Worm (Caenorhabditis elegans) whole organism, L4 larva: ENCODE data around the gene tebp-1.
"Not testable (repeated sequence)": the region's sequence is repeated elsewhere in the genome, so short reads cannot be mapped to it uniquely, and the experiment has no call there.

Source experiments
- F10B5.3 ChIP-seq: sonication (generic microtip); optimal IDR thresholded peaks from 2 replicates; lab custom pipeline; 2016; ENCODE audit warnings: mild to moderate bottlenecking, missing genetic modification characterization, missing compliant biosample characterization
- R02D3.7 ChIP-seq: fragments of 150-350 bp; sonication (generic microtip); optimal IDR thresholded peaks from 3 replicates; lab custom pipeline; 2014; ENCODE audit warnings: missing biosample characterization, missing genetic modification characterization
- Y105C5A.15 ChIP-seq: fragments of 200-800 bp; sonication (Bioruptor generic); IDR thresholded peaks from 2 replicates; pipeline ENCODE4 v1.3.6; 2022; ENCODE audit warnings: missing genetic modification characterization, missing compliant biosample characterization
- Y48G9A.11 ChIP-seq: fragments of 200-800 bp; sonication (Bioruptor generic); IDR thresholded peaks from 2 replicates; pipeline ENCODE4 v1.3.6; 2022; ENCODE audit warnings: missing genetic modification reagents, missing genetic modification characterization, missing compliant biosample characterization
- ZK546.5 ChIP-seq, 2 experiments: sonication (generic microtip); optimal IDR thresholded peaks; 2 replicates each; lab custom pipeline; 2017; ENCODE audit warnings: missing biosample characterization in 2 of 2, missing genetic modification characterization in 2 of 2
- aha-1 ChIP-seq: fragments of 150-350 bp; peaks from one replicate; lab custom pipeline; 2014; ENCODE audit warnings: missing biosample characterization, missing genetic modification characterization
- attf-4 ChIP-seq: sonication (generic microtip); optimal IDR thresholded peaks from 3 replicates; lab custom pipeline; 2017; ENCODE audit warnings: missing biosample characterization, missing genetic modification characterization
- ceh-20 ChIP-seq: fragments of 200-800 bp; sonication (Bioruptor generic); IDR thresholded peaks from 2 replicates; pipeline ENCODE4 v1.3.6; 2022; ENCODE audit warnings: missing genetic modification reagents, missing genetic modification characterization, missing compliant biosample characterization
- ceh-32 ChIP-seq: sonication (generic microtip); optimal IDR thresholded peaks from 2 replicates; lab custom pipeline; 2016; ENCODE audit warnings: mild to moderate bottlenecking, missing genetic modification characterization, missing compliant biosample characterization; ENCODE audit not compliant: poor library complexity
- ceh-44 ChIP-seq: fragments of 200-800 bp; sonication (Bioruptor generic); IDR thresholded peaks from 2 replicates; pipeline ENCODE4 v1.3.6; 2022; ENCODE audit warnings: missing genetic modification reagents, missing genetic modification characterization, missing compliant biosample characterization
- cey-2 ChIP-seq: sonication (generic microtip); optimal IDR thresholded peaks from 3 replicates; lab custom pipeline; 2017; ENCODE audit warnings: missing genetic modification characterization, mild to moderate bottlenecking, missing compliant biosample characterization, antibody characterized with exemption, borderline replicate concordance; ENCODE audit not compliant: insufficient read depth
- daf-16 ChIP-seq, 3 experiments: sonication (generic microtip); optimal IDR thresholded peaks; 2 replicates each; lab custom pipeline; 2016 to 2017; ENCODE audit warnings: missing genetic modification characterization in 3 of 3, missing genetic modification reagents in 3 of 3, mild to moderate bottlenecking in 2 of 3, missing compliant biosample characterization in 2 of 3, missing biosample characterization in 1 of 3, moderate library complexity in 1 of 3
- dmd-6 ChIP-seq: fragments of 200-800 bp; sonication (Bioruptor generic); IDR thresholded peaks from 2 replicates; pipeline ENCODE4 v1.3.6; 2022; ENCODE audit warnings: missing genetic modification reagents, missing genetic modification characterization, missing compliant biosample characterization
- egl-27 ChIP-seq: sonication (generic microtip); optimal IDR thresholded peaks from 3 replicates; lab custom pipeline; 2017; ENCODE audit warnings: missing biosample characterization, missing genetic modification reagents, missing genetic modification characterization
- fkh-10 ChIP-seq: fragments of 150-350 bp; optimal IDR thresholded peaks from 2 replicates; lab custom pipeline; 2014; ENCODE audit warnings: missing biosample characterization, missing genetic modification reagents, missing genetic modification characterization
- gei-8 ChIP-seq: fragments of 200-800 bp; sonication (Bioruptor generic); optimal IDR thresholded peaks from 2 replicates; lab custom pipeline; 2018; ENCODE audit warnings: mild to moderate bottlenecking, missing genetic modification characterization, missing compliant biosample characterization
- hif-1 ChIP-seq, 2 experiments: sonication (generic microtip); optimal IDR thresholded peaks; 2 replicates each; lab custom pipeline; 2016 to 2017; ENCODE audit warnings: missing compliant biosample characterization in 2 of 2, missing genetic modification characterization in 2 of 2, missing genetic modification reagents in 2 of 2, missing genotype in 2 of 2, mild to moderate bottlenecking in 1 of 2
- hlh-11 ChIP-seq: fragments of 200-800 bp; sonication (Bioruptor generic); optimal IDR thresholded peaks from 2 replicates; lab custom pipeline; 2018; ENCODE audit warnings: mild to moderate bottlenecking, missing genetic modification characterization, missing compliant biosample characterization
- hlh-30 ChIP-seq: sonication (generic microtip); optimal IDR thresholded peaks from 2 replicates; lab custom pipeline; 2017; ENCODE audit warnings: antibody characterized with exemption, mild to moderate bottlenecking, missing genetic modification characterization, missing compliant biosample characterization; ENCODE audit not compliant: insufficient read depth
- hmg-1.1 ChIP-seq: fragments of 200-800 bp; sonication (Bioruptor generic); IDR thresholded peaks from 2 replicates; pipeline ENCODE4 v1.3.6; 2022; ENCODE audit warnings: missing genetic modification reagents, missing genetic modification characterization, missing compliant biosample characterization
- lin-1 ChIP-seq: fragments of 200-800 bp; sonication (Bioruptor generic); IDR thresholded peaks from 2 replicates; pipeline ENCODE4 v1.3.6; 2022; ENCODE audit warnings: missing genetic modification reagents, missing genetic modification characterization, missing compliant biosample characterization
- lin-13 ChIP-seq: fragments of 150-350 bp; optimal IDR thresholded peaks from 2 replicates; lab custom pipeline; 2014; ENCODE audit warnings: missing biosample characterization, missing genetic modification reagents, missing genetic modification characterization
- lin-15B ChIP-seq: fragments of 150-350 bp; sonication (generic microtip); optimal IDR thresholded peaks from 3 replicates; lab custom pipeline; 2014; ENCODE audit warnings: missing biosample characterization, missing genetic modification characterization
- lir-3 ChIP-seq: sonication (generic microtip); optimal IDR thresholded peaks from 2 replicates; lab custom pipeline; 2016; ENCODE audit warnings: mild to moderate bottlenecking, missing genetic modification characterization, missing compliant biosample characterization
- madf-5 ChIP-seq, 2 experiments: fragments of 200-800 bp; sonication (Bioruptor generic); IDR thresholded peaks; 2 replicates each; pipeline ENCODE4 v1.3.6; 2022; ENCODE audit warnings: missing compliant biosample characterization in 2 of 2, missing genetic modification characterization in 2 of 2
- mdl-1 ChIP-seq, 2 experiments: fragments of 150-350 bp in 1 of 2; sonication (generic microtip) in 1 of 2; optimal IDR thresholded peaks; 2 replicates each; lab custom pipeline; 2014 to 2017; ENCODE audit warnings: missing biosample characterization in 2 of 2, missing genetic modification characterization in 2 of 2
- mep-1 ChIP-seq: fragments of 150-350 bp; sonication (generic microtip); optimal IDR thresholded peaks from 3 replicates; lab custom pipeline; 2014; ENCODE audit warnings: missing biosample characterization, missing genetic modification characterization
- mxl-3 ChIP-seq: fragments of 200-800 bp; sonication (Bioruptor generic); optimal IDR thresholded peaks from 2 replicates; lab custom pipeline; 2018; ENCODE audit warnings: mild to moderate bottlenecking, missing genetic modification characterization, missing compliant biosample characterization
- nhr-11 ChIP-seq: fragments of 150-350 bp; optimal IDR thresholded peaks from 2 replicates; lab custom pipeline; 2014; ENCODE audit warnings: missing biosample characterization, missing genetic modification characterization
- nhr-111 ChIP-seq: fragments of 200-800 bp; sonication (Bioruptor generic); optimal IDR thresholded peaks from 2 replicates; lab custom pipeline; 2018; ENCODE audit warnings: mild to moderate bottlenecking, missing genetic modification characterization, missing compliant biosample characterization
- nhr-237 ChIP-seq: sonication (generic microtip); optimal IDR thresholded peaks from 2 replicates; lab custom pipeline; 2017; ENCODE audit warnings: missing biosample characterization, missing genetic modification characterization
- nhr-25 ChIP-seq: sonication (generic microtip); optimal IDR thresholded peaks from 2 replicates; lab custom pipeline; 2017; ENCODE audit warnings: missing genetic modification characterization, mild to moderate bottlenecking, missing compliant biosample characterization, antibody characterized with exemption, moderate library complexity, borderline replicate concordance; ENCODE audit not compliant: insufficient read depth
- nhr-77 ChIP-seq: fragments of 150-350 bp; optimal IDR thresholded peaks from 2 replicates; lab custom pipeline; 2014; ENCODE audit warnings: missing biosample characterization, missing genetic modification characterization
- pqm-1 ChIP-seq: sonication (generic microtip); optimal IDR thresholded peaks from 2 replicates; lab custom pipeline; 2017; ENCODE audit warnings: missing biosample characterization, missing genetic modification characterization
- rbr-2 ChIP-seq: sonication (generic microtip); optimal IDR thresholded peaks from 2 replicates; lab custom pipeline; 2016; ENCODE audit warnings: missing genotype, missing genetic modification characterization, missing compliant biosample characterization
- snpc-1.2 ChIP-seq: fragments of 200-800 bp; sonication (Bioruptor generic); IDR thresholded peaks from 2 replicates; pipeline ENCODE4 v1.3.6; 2022; ENCODE audit warnings: missing genetic modification reagents, missing genetic modification characterization, missing compliant biosample characterization
- spr-1 ChIP-seq: sonication (generic microtip); optimal IDR thresholded peaks from 2 replicates; lab custom pipeline; 2016; ENCODE audit warnings: mild to moderate bottlenecking, missing genetic modification characterization, missing compliant biosample characterization
- tag-97 ChIP-seq: fragments of 200-800 bp; sonication (Bioruptor generic); IDR thresholded peaks from 2 replicates; pipeline ENCODE4 v1.3.6; 2022; ENCODE audit warnings: missing genetic modification characterization, missing compliant biosample characterization
- tra-1 ChIP-seq: fragments of 200-800 bp; sonication (Bioruptor generic); IDR thresholded peaks from 2 replicates; pipeline ENCODE4 v1.3.6; 2022; ENCODE audit warnings: missing genetic modification reagents, missing genetic modification characterization, missing compliant biosample characterization
- unc-62 ChIP-seq, 3 experiments: fragments of 150-350 bp in 1 of 3; sonication (generic microtip); optimal IDR thresholded peaks in 2 of 3; peaks in 1 of 3; 1 replicate in 1 of 3; 2 replicates in 2 of 3; lab custom pipeline; 2014 to 2017; ENCODE audit warnings: missing biosample characterization in 3 of 3, missing genetic modification characterization in 3 of 3, missing genetic modification reagents in 3 of 3, missing genotype in 1 of 3
- vab-7 ChIP-seq: fragments of 200-800 bp; sonication (Bioruptor generic); IDR thresholded peaks from 2 replicates; pipeline ENCODE4 v1.3.6; 2022; ENCODE audit warnings: missing genetic modification reagents, missing genetic modification characterization, missing compliant biosample characterization
- zag-1 ChIP-seq: fragments of 150-350 bp; optimal IDR thresholded peaks from 2 replicates; lab custom pipeline; 2014; ENCODE audit warnings: missing biosample characterization, missing genetic modification characterization
- zfp-2 ChIP-seq: sonication (generic microtip); optimal IDR thresholded peaks from 2 replicates; lab custom pipeline; 2016; ENCODE audit warnings: mild to moderate bottlenecking, missing genetic modification characterization, missing compliant biosample characterization
- zfp-3 ChIP-seq: fragments of 200-800 bp; sonication (Bioruptor generic); conservative IDR thresholded peaks from 2 replicates; pipeline ENCODE4 v1.3.6; 2022; ENCODE audit warnings: missing genetic modification reagents, missing genetic modification characterization, missing compliant biosample characterization
- ztf-11 ChIP-seq: fragments of 150-350 bp; optimal IDR thresholded peaks from 2 replicates; lab custom pipeline; 2014; ENCODE audit warnings: missing biosample characterization, missing genetic modification characterization
- ztf-7 ChIP-seq: fragments of 150-350 bp; optimal IDR thresholded peaks from 2 replicates; lab custom pipeline; 2014; ENCODE audit warnings: missing biosample characterization, missing genetic modification characterization

The tebp-1 gene

DNA sequence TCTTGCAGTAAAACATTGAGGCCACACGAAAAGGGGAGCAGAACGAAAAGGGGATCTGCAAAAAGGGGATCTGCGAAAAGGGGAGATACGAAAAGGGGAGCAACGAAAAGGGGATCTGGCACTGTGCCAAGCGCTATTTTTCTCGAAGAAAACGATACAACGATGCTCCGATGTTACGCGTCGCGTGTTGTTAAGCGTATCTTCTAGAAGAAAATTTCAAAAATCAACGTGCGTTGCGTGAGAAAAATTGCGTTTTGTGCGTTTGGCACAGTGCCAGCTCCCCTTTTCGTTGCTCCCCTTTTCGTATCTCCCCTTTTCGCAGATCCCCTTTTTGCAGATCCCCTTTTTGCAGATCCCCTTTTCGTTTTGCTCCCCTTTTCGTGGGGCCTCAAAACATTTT, 15.6 kb upstream of the tebp-1 start, which contains the start of gene Y54G11A.9:
TSS of gene Y54G11A.9 (minus strand) at position 196 of the 400 bp plus-strand sequence.
- TF ChIP-seq unc-62 (GFP tag; optimal IDR thresholded peaks at IDR 0.05 in 1 of 2; lab: Kevin White, UChicago) = peak in 1 of 2 experiments; percentile 56
- not testable (repeated sequence) for TF ChIP-seq unc-62 (tag; optimal IDR thresholded peaks at IDR 0.05; lab: Kevin White, UChicago)

DNA sequence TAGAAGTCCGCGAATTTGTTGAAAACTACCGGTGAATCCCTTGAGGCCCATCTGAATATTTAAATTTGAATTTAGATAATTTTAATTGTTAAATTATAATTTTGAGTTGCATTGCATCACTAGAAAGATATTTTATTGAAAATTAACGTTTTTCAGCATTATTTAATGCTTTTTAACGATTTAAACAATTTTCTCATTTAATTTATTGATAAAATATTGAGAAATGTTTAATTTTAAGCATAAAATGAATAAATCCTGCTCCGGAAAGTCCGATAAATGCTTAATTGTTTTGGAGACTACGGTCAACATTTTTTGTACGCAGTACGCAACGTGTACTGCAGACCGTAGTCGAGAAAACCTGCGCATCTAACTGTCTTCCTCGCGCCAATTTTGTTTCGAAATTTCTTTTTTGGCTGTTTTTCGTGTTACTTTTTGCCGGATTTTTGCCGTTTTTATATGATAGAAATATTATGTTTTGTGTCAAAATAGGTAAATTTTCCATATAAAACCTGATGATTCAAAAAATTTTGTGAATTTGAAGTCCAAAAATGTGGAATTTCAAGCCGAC, 12.4 kb upstream of the tebp-1 start, which contains the start of the genes Y54G11A.17, lin-7 and elof-1:
TSS of gene Y54G11A.17 (minus strand) at position 51 of the 568 bp plus-strand sequence.
TSS of gene lin-7 (minus strand) at position 51 of the 568 bp plus-strand sequence.
TSS of gene elof-1 (plus strand) at position 383 of the 568 bp plus-strand sequence.
- peak; percentile 90 for TF ChIP-seq mep-1 (tag; lab: Kevin White, UChicago)
- peak; percentile 46 to 95 for TF ChIP-seq ZK546.5 (tag; optimal IDR thresholded peaks at IDR 0.05; lab: Kevin White, UChicago)
- no peak for TF ChIP-seq ceh-44 (GFP tag; lab: Robert Waterston, UW)
- peak; percentile 68 for TF ChIP-seq zfp-2 (tag; lab: Kevin White, UChicago)
- TF ChIP-seq pqm-1 (tag; lab: Kevin White, UChicago) = no peak
- TF ChIP-seq lin-13 = peak; percentile 74
- TF ChIP-seq mxl-3 (GFP tag; lab: Kevin White, UChicago) = peak; percentile 58
- peak; percentile 78 for TF ChIP-seq fkh-10 (GFP tag; lab: Kevin White, UChicago)
- TF ChIP-seq spr-1 (tag; lab: Kevin White, UChicago) = peak; percentile 17
- peak in 1 of 2 experiments; percentile 58 for TF ChIP-seq mdl-1 (tag; optimal IDR thresholded peaks at IDR 0.05; lab: Kevin White, UChicago)
- TF ChIP-seq unc-62 (GFP tag; optimal IDR thresholded peaks at IDR 0.05 in 1 of 2; lab: Kevin White, UChicago) = no peak
- no peak for TF ChIP-seq unc-62 (tag; optimal IDR thresholded peaks at IDR 0.05; lab: Kevin White, UChicago)
- no peak for TF ChIP-seq madf-5 (GFP tag; IDR thresholded peaks at IDR 0.05; lab: Robert Waterston, UW)
- TF ChIP-seq aha-1 = peak; percentile 88
- no peak for TF ChIP-seq egl-27 (tag; lab: Kevin White, UChicago)
- TF ChIP-seq vab-7 = peak; percentile 60; the same call in 1 of the 2 replicates
- TF ChIP-seq hif-1 (tag; optimal IDR thresholded peaks at IDR 0.05; lab: Kevin White, UChicago) = peak in 1 of 2 experiments; percentile 85
- TF ChIP-seq zag-1 (tag; lab: Kevin White, UChicago) = no peak
- no peak for TF ChIP-seq zfp-3
- TF ChIP-seq Y48G9A.11 = no peak
- peak; percentile 57; the same call in 1 of the 2 replicates for TF ChIP-seq ceh-20 (GFP tag; lab: Robert Waterston, UW)
- TF ChIP-seq hlh-11 (tag; lab: Kevin White, UChicago) = peak; percentile 71
- TF ChIP-seq nhr-111 (GFP tag; lab: Kevin White, UChicago) = no peak
- TF ChIP-seq tag-97 (GFP tag; lab: Robert Waterston, UW) = no peak
- TF ChIP-seq lin-1 (GFP tag; lab: Robert Waterston, UW) = 0 out of 2 replicates have a peak, but pooled peaks have one; percentile 9
- TF ChIP-seq daf-16 (GFP tag; optimal IDR thresholded peaks at IDR 0.05; lab: Kevin White, UChicago) = no peak
- peak; percentile 81 for TF ChIP-seq daf-16 (tag; optimal IDR thresholded peaks at IDR 0.05; lab: Kevin White, UChicago)
- no peak for TF ChIP-seq Y105C5A.15
- peak; percentile 92 for TF ChIP-seq hlh-30 (tag; lab: Kevin White, UChicago)
- TF ChIP-seq R02D3.7 (tag; lab: Kevin White, UChicago) = no peak
- TF ChIP-seq nhr-77 (tag; lab: Kevin White, UChicago) = peak; percentile 97
- TF ChIP-seq lir-3 (tag; lab: Kevin White, UChicago) = no peak
- TF ChIP-seq snpc-1.2 (GFP tag; lab: Robert Waterston, UW) = no peak
- TF ChIP-seq dmd-6 = peak; percentile 56; the same call in 1 of the 2 replicates
- no peak for TF ChIP-seq ztf-11 (tag; lab: Kevin White, UChicago)
- peak; percentile 78 for TF ChIP-seq hmg-1.1 (GFP tag; lab: Robert Waterston, UW)
- peak; percentile 88 for TF ChIP-seq nhr-11 (tag; lab: Kevin White, UChicago)
- no peak for TF ChIP-seq F10B5.3
- no peak for TF ChIP-seq tra-1 (GFP tag; lab: Robert Waterston, UW)
- no peak for TF ChIP-seq gei-8 (GFP tag; lab: Kevin White, UChicago)
- no peak for TF ChIP-seq nhr-237 (tag; lab: Kevin White, UChicago)
- no peak for TF ChIP-seq cey-2
- peak; percentile 76 for TF ChIP-seq rbr-2
- TF ChIP-seq lin-15B (tag; lab: Kevin White, UChicago) = no peak
- TF ChIP-seq attf-4 (tag; lab: Kevin White, UChicago) = no peak
- TF ChIP-seq ceh-32 (tag; lab: Kevin White, UChicago) = no peak
- peak; percentile 74 for TF ChIP-seq ztf-7 (tag; lab: Kevin White, UChicago)
- TF ChIP-seq nhr-25 (tag; lab: Kevin White, UChicago) = peak; percentile 65
